Worm (Caenorhabditis elegans): Measurements from ENCODE around the gene wdr-62.
"Not testable (repeated sequence)": the region's sequence is repeated elsewhere in the genome, so short reads cannot be mapped to it uniquely, and the experiment has no call there.

The wdr-62 gene

ce11 chrV:9443748-9444147, at the start of gene wdr-62:
wdr-62 (plus strand) TSS chrV:9444048.
- no peak for TF ChIP-seq unc-62 (GFP tag; optimal IDR thresholded peaks at IDR 0.05)

ce11 chrV:9394938-9395639, 48.8 kb upstream of the wdr-62 start:
- no peak for TF ChIP-seq unc-62 (GFP tag; optimal IDR thresholded peaks at IDR 0.05)

ce11 chrV:9399886-9400373, 43.9 kb upstream of the wdr-62 start, which contains the start of gene trpp-4:
trpp-4 (plus strand) TSS chrV:9400327.
- TF ChIP-seq unc-62 (GFP tag; optimal IDR thresholded peaks at IDR 0.05), result no peak

- no peak for TF ChIP-seq unc-62 (GFP tag; optimal IDR thresholded peaks at IDR 0.05)
These were observed 37.0 kb upstream of the wdr-62 start for ce11 chrV:9406890-9407289.

- TF ChIP-seq unc-62 (GFP tag; optimal IDR thresholded peaks at IDR 0.05), result no peak
These were observed 35.0 kb upstream of the wdr-62 start for ce11 chrV:9408869-9409268.

ce11 chrV:9414516-9414915, 29.3 kb upstream of the wdr-62 start, which contains the start of gene F36D4.4:
F36D4.4 (minus strand) TSS chrV:9414616.
- TF ChIP-seq unc-62 (GFP tag; optimal IDR thresholded peaks at IDR 0.05), result no peak

ce11 chrV:9416624-9417023, 27.2 kb upstream of the wdr-62 start, which contains the start of gene F36D4.1:
F36D4.1 (plus strand) TSS chrV:9416924.
- no peak for TF ChIP-seq unc-62 (GFP tag; optimal IDR thresholded peaks at IDR 0.05)

ce11 chrV:9422745-9423144, 21.1 kb upstream of the wdr-62 start:
- TF ChIP-seq unc-62 (GFP tag; optimal IDR thresholded peaks at IDR 0.05), result no peak

ce11 chrV:9423539-9423938, 20.3 kb upstream of the wdr-62 start:
- no peak for TF ChIP-seq unc-62 (GFP tag; optimal IDR thresholded peaks at IDR 0.05)

- TF ChIP-seq unc-62 (GFP tag; optimal IDR thresholded peaks at IDR 0.05), result no peak
These were observed 19.3 kb upstream of the wdr-62 start for ce11 chrV:9424514-9424913.

ce11 chrV:9425593-9425992, 18.3 kb upstream of the wdr-62 start, which contains the start of gene F36D4.5:
F36D4.5 (minus strand) TSS chrV:9425817.
- TF ChIP-seq unc-62 (GFP tag; optimal IDR thresholded peaks at IDR 0.05), result no peak

- no peak for TF ChIP-seq unc-62 (GFP tag; optimal IDR thresholded peaks at IDR 0.05)
These were observed 16.8 kb upstream of the wdr-62 start, which contains the start of gene F36D4.6 for ce11 chrV:9427075-9427474. F36D4.6 (minus strand) TSS chrV:9427175.

ce11 chrV:9439315-9440002, 4.4 kb upstream of the wdr-62 start, which contains the start of gene Y54B9A.1:
Y54B9A.1 (minus strand) TSS chrV:9439549.
- not testable (repeated sequence) for TF ChIP-seq unc-62 (GFP tag; optimal IDR thresholded peaks at IDR 0.05)

- TF ChIP-seq unc-62 (GFP tag; optimal IDR thresholded peaks at IDR 0.05), result no peak
These were observed 3.9 kb upstream of the wdr-62 start for ce11 chrV:9440003-9440319.

ce11 chrV:9441046-9441445, 2.8 kb upstream of the wdr-62 start:
- no peak for TF ChIP-seq unc-62 (GFP tag; optimal IDR thresholded peaks at IDR 0.05)

- TF ChIP-seq unc-62 (GFP tag; optimal IDR thresholded peaks at IDR 0.05), result no peak
These were observed 1.4 kb upstream of the wdr-62 start for ce11 chrV:9442471-9442870.

- no peak for TF ChIP-seq unc-62 (GFP tag; optimal IDR thresholded peaks at IDR 0.05)
These were observed 739 bp upstream of the wdr-62 start for ce11 chrV:9443109-9443508.

Measured in whole organism, dauer.